Worm (Caenorhabditis elegans): ENCODE measurements around the gene cfap-36.

The cfap-36 gene

ce11 chrV:174520-174919 is 2.5 kb upstream of the cfap-36 start:
- no peak for TF ChIP-seq mcd-1 (GFP tag; IDR thresholded peaks at IDR 0.05)
- TF ChIP-seq ztf-3 (GFP tag; optimal IDR thresholded peaks at IDR 0.05), result no peak
- no peak for TF ChIP-seq ceh-27 (GFP tag; optimal IDR thresholded peaks at IDR 0.05)
- no peak for TF ChIP-seq hmg-1.2 (GFP tag; IDR thresholded peaks at IDR 0.05)
- no peak for TF ChIP-seq lin-35 (GFP tag; optimal IDR thresholded peaks at IDR 0.05)
- TF ChIP-seq tbp1 (GFP tag; optimal IDR thresholded peaks at IDR 0.05), result no peak
- TF ChIP-seq ztf-26 (tag; optimal IDR thresholded peaks at IDR 0.05), result no peak

DNA sequence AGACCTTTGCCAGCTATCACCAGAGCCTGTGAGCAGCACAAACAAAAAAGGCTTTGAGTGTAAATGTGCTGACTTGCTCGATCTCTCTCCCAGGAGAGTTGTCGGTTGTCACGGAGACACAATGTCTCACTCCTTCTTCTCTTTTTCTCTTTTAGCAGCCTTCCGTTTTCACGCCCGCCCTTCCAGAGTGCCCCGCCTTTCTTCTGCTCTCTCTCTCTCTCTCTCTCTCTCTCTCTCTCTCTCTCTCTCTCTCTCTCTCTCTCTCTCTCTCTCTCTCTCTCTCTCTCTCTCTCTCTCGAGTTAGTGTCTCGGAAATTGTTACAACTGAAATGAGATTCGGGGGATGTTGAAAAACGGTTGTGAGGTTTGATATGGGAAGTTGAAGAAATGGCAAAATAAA is 1.4 kb upstream of the cfap-36 start:
- 0 out of 2 replicates have a peak, but pooled peaks have one; percentile 11 for TF ChIP-seq hmg-1.2 (GFP tag; IDR thresholded peaks at IDR 0.05)
- no peak for TF ChIP-seq ztf-18 (tag; optimal IDR thresholded peaks at IDR 0.05)
- no peak for TF ChIP-seq ceh-100 (GFP tag; IDR thresholded peaks at IDR 0.05)
- no peak for TF ChIP-seq nhr-80 (tag; optimal IDR thresholded peaks at IDR 0.05)
- TF ChIP-seq ceh-58 (GFP tag; IDR thresholded peaks at IDR 0.05), result no peak
- peak; percentile 36; the same call in 1 of the 2 replicates for TF ChIP-seq D2030.7 (GFP tag; IDR thresholded peaks at IDR 0.05)
- no peak for TF ChIP-seq madf-6 (GFP tag; IDR thresholded peaks at IDR 0.05)
- no peak for TF ChIP-seq C06A6.2 (GFP tag; conservative IDR thresholded peaks at IDR 0.05)
- no peak for TF ChIP-seq gei-17 (GFP tag; optimal IDR thresholded peaks at IDR 0.05)
- no peak for TF ChIP-seq F57C9.4 (tag; optimal IDR thresholded peaks at IDR 0.05)
- TF ChIP-seq lin-54 (GFP tag; optimal IDR thresholded peaks at IDR 0.05), result no peak
- peak; percentile 26; the same call in 1 of the 2 replicates for TF ChIP-seq mcd-1 (GFP tag; IDR thresholded peaks at IDR 0.05)
- no peak for TF ChIP-seq T26A5.8 (tag; optimal IDR thresholded peaks at IDR 0.05)
- no peak for TF ChIP-seq hsf-1 (GFP tag; IDR thresholded peaks at IDR 0.05)
- no peak for TF ChIP-seq egl-18 (GFP tag; IDR thresholded peaks at IDR 0.05)
- no peak for TF ChIP-seq sptf-2 (GFP tag; optimal IDR thresholded peaks at IDR 0.05)
- TF ChIP-seq mel-28 (tag; optimal IDR thresholded peaks at IDR 0.05; ENCODE audit: borderline replicate concordance), result no peak
- TF ChIP-seq sdz-38 (tag; optimal IDR thresholded peaks at IDR 0.05), result no peak
- TF ChIP-seq nhr-27 (tag; optimal IDR thresholded peaks at IDR 0.05), result no peak
- TF ChIP-seq ccch-3 (GFP tag; optimal IDR thresholded peaks at IDR 0.05), result no peak
- no peak for TF ChIP-seq madf-3 (GFP tag; IDR thresholded peaks at IDR 0.05)
- TF ChIP-seq dpl-1 (GFP tag; optimal IDR thresholded peaks at IDR 0.05), result no peak
- no peak for TF ChIP-seq ceh-40 (GFP tag; IDR thresholded peaks at IDR 0.05)
- TF ChIP-seq ama-1 (optimal IDR thresholded peaks at IDR 0.05), result no peak
- TF ChIP-seq ama-1 (GFP tag; optimal IDR thresholded peaks at IDR 0.05), result no peak
- no peak for TF ChIP-seq ztf-6 (GFP tag; IDR thresholded peaks at IDR 0.05)
- TF ChIP-seq K11D2.4 (GFP tag; IDR thresholded peaks at IDR 0.05), result no peak
- TF ChIP-seq egrh-3 (GFP tag; IDR thresholded peaks at IDR 0.05), result peak; percentile 54

ce11 chrV:166687-167086 is 5.3 kb downstream of the cfap-36 start, which contains the start of gene Y108G3AL.2:
Y108G3AL.2 (plus strand) TSS chrV:166987.
- no peak for TF ChIP-seq aptf-3 (GFP tag; IDR thresholded peaks at IDR 0.05)
- TF ChIP-seq F57C9.4 (tag; optimal IDR thresholded peaks at IDR 0.05), result no peak
- no peak for TF ChIP-seq F23B12.7 (tag; optimal IDR thresholded peaks at IDR 0.05; ENCODE audit: insufficient read depth)
- no peak for TF ChIP-seq unc-62 (GFP tag; optimal IDR thresholded peaks at IDR 0.05)
- TF ChIP-seq rcor-1 (GFP tag; IDR thresholded peaks at IDR 0.05), result no peak
- no peak for TF ChIP-seq madf-8 (GFP tag; conservative IDR thresholded peaks at IDR 0.05)
- no peak for TF ChIP-seq attf-5 (GFP tag; optimal IDR thresholded peaks at IDR 0.05)
- TF ChIP-seq C06A6.2 (GFP tag; conservative IDR thresholded peaks at IDR 0.05), result no peak
- TF ChIP-seq B0035.1 (tag; optimal IDR thresholded peaks at IDR 0.05), result no peak
- no peak for TF ChIP-seq bed-2 (GFP tag; IDR thresholded peaks at IDR 0.05)
- no peak for TF ChIP-seq pha-4 (tag; optimal IDR thresholded peaks at IDR 0.05)
- no peak for TF ChIP-seq K12H6.12 (tag; optimal IDR thresholded peaks at IDR 0.05)
- no peak for TF ChIP-seq ama-1 (optimal IDR thresholded peaks at IDR 0.05)
- TF ChIP-seq ama-1 (GFP tag; optimal IDR thresholded peaks at IDR 0.05), result no peak
- no peak for TF ChIP-seq repo-1 (tag; optimal IDR thresholded peaks at IDR 0.05)
